Worm (Caenorhabditis elegans) whole organism, late embryonic: ENCODE measurements around the gene gcsh-1.

ENCODE experiments used
- F13H6.1 ChIP-seq: sonication (generic microtip); optimal IDR thresholded peaks from 2 replicates; lab custom pipeline; 2016; ENCODE audit warnings: missing genetic modification characterization, missing compliant biosample characterization
- T23F11.4 ChIP-seq: fragments of 200-800 bp; sonication (Bioruptor generic); optimal IDR thresholded peaks from 2 replicates; lab custom pipeline; 2018; ENCODE audit warnings: mild to moderate bottlenecking, missing genetic modification characterization, missing compliant biosample characterization
- ahr-1 ChIP-seq: sonication (generic microtip); optimal IDR thresholded peaks from 2 replicates; lab custom pipeline; 2016; ENCODE audit warnings: missing genetic modification characterization, missing compliant biosample characterization
- ceh-14 ChIP-seq: sonication (generic microtip); optimal IDR thresholded peaks from 2 replicates; lab custom pipeline; 2016; ENCODE audit warnings: missing genotype, missing genetic modification characterization, missing compliant biosample characterization
- ceh-18 ChIP-seq: sonication (generic microtip); optimal IDR thresholded peaks from 2 replicates; lab custom pipeline; 2016; ENCODE audit warnings: missing genetic modification characterization, missing compliant biosample characterization
- ceh-19 ChIP-seq: fragments of 200-800 bp; sonication (Bioruptor generic); optimal IDR thresholded peaks from 2 replicates; lab custom pipeline; 2018; ENCODE audit warnings: mild to moderate bottlenecking, missing genetic modification characterization, missing compliant biosample characterization
- ceh-22 ChIP-seq: sonication (generic microtip); optimal IDR thresholded peaks from 2 replicates; lab custom pipeline; 2017; ENCODE audit warnings: missing biosample characterization, missing genetic modification characterization
- ceh-24 ChIP-seq: sonication (generic microtip); optimal IDR thresholded peaks from 2 replicates; lab custom pipeline; 2016; ENCODE audit warnings: mild to moderate bottlenecking, missing genetic modification characterization, missing compliant biosample characterization
- ceh-31 ChIP-seq: sonication (generic microtip); optimal IDR thresholded peaks from 2 replicates; lab custom pipeline; 2016; ENCODE audit warnings: missing genetic modification characterization, missing compliant biosample characterization
- ceh-34 ChIP-seq: sonication (generic microtip); optimal IDR thresholded peaks from 2 replicates; lab custom pipeline; 2016; ENCODE audit warnings: mild to moderate bottlenecking, missing genetic modification characterization, missing compliant biosample characterization
- ceh-48 ChIP-seq: sonication (generic microtip); optimal IDR thresholded peaks from 2 replicates; lab custom pipeline; 2016; ENCODE audit warnings: missing genetic modification characterization, inconsistent platforms, missing compliant biosample characterization
- ceh-6 ChIP-seq: fragments of 200-800 bp; sonication (Bioruptor generic); optimal IDR thresholded peaks from 2 replicates; lab custom pipeline; 2018; ENCODE audit warnings: mild to moderate bottlenecking, missing genetic modification characterization, missing compliant biosample characterization
- elt-2 ChIP-seq: sonication (generic microtip); optimal IDR thresholded peaks from 2 replicates; lab custom pipeline; 2016; ENCODE audit warnings: missing genetic modification reagents, missing genetic modification characterization, missing compliant biosample characterization
- ets-4 ChIP-seq: sonication (generic microtip); optimal IDR thresholded peaks from 2 replicates; lab custom pipeline; 2016; ENCODE audit warnings: missing genetic modification characterization, missing compliant biosample characterization
- fkh-10 ChIP-seq: fragments of 150-350 bp; optimal IDR thresholded peaks from 2 replicates; lab custom pipeline; 2014; ENCODE audit warnings: missing biosample characterization, missing genetic modification reagents, missing genetic modification characterization
- hlh-13 ChIP-seq: fragments of 200-800 bp; sonication (Bioruptor generic); optimal IDR thresholded peaks from 2 replicates; lab custom pipeline; 2018; ENCODE audit warnings: mild to moderate bottlenecking, missing genetic modification characterization, missing compliant biosample characterization
- hlh-6 ChIP-seq: sonication (generic microtip); optimal IDR thresholded peaks from 2 replicates; lab custom pipeline; 2016; ENCODE audit warnings: missing genotype, missing genetic modification characterization, missing compliant biosample characterization
- lim-6 ChIP-seq: sonication (generic microtip); optimal IDR thresholded peaks from 2 replicates; lab custom pipeline; 2016; ENCODE audit warnings: missing genetic modification characterization, missing compliant biosample characterization
- madf-2 ChIP-seq: sonication (generic microtip); optimal IDR thresholded peaks from 2 replicates; lab custom pipeline; 2017; ENCODE audit warnings: missing genetic modification characterization, missing compliant biosample characterization
- nfya-1 ChIP-seq: sonication (generic microtip); optimal IDR thresholded peaks from 2 replicates; lab custom pipeline; 2017; ENCODE audit warnings: missing genetic modification characterization, mild to moderate bottlenecking, missing compliant biosample characterization, antibody characterized with exemption, moderate library complexity
- nhr-11 ChIP-seq: fragments of 150-350 bp; optimal IDR thresholded peaks from 2 replicates; lab custom pipeline; 2014; ENCODE audit warnings: missing biosample characterization, missing genetic modification characterization
- nhr-232 ChIP-seq: sonication (generic microtip); optimal IDR thresholded peaks from 2 replicates; lab custom pipeline; 2016; ENCODE audit warnings: missing genetic modification characterization, missing compliant biosample characterization
- pag-3 ChIP-seq: sonication (generic microtip); optimal IDR thresholded peaks from 2 replicates; lab custom pipeline; 2016; ENCODE audit warnings: missing compliant biosample characterization, missing genetic modification characterization, borderline replicate concordance
- pat-9 ChIP-seq: fragments of 200-800 bp; sonication (Bioruptor generic); optimal IDR thresholded peaks from 2 replicates; lab custom pipeline; 2018; ENCODE audit warnings: mild to moderate bottlenecking, missing genetic modification characterization, moderate library complexity, missing compliant biosample characterization
- pax-1 ChIP-seq: fragments of 150-350 bp; optimal IDR thresholded peaks from 2 replicates; lab custom pipeline; 2014; ENCODE audit warnings: missing biosample characterization, missing genetic modification characterization
- pha-4 ChIP-seq: fragments of 150-350 bp; optimal IDR thresholded peaks from 2 replicates; lab custom pipeline; 2018; ENCODE audit warnings: missing biosample characterization, missing genetic modification reagents, missing genetic modification characterization
- pqm-1 ChIP-seq: sonication (generic microtip); optimal IDR thresholded peaks from 2 replicates; lab custom pipeline; 2016; ENCODE audit warnings: missing genetic modification characterization, missing compliant biosample characterization
- pros-1 ChIP-seq: fragments of 150-350 bp; optimal IDR thresholded peaks from 2 replicates; lab custom pipeline; 2014; ENCODE audit warnings: missing biosample characterization, missing genetic modification reagents, missing genetic modification characterization
- ref-2 ChIP-seq: sonication (generic microtip); optimal IDR thresholded peaks from 2 replicates; lab custom pipeline; 2016; ENCODE audit warnings: missing genetic modification characterization, missing compliant biosample characterization
- rnt-1 ChIP-seq: sonication (generic microtip); optimal IDR thresholded peaks from 2 replicates; lab custom pipeline; 2016; ENCODE audit warnings: missing genetic modification characterization, missing compliant biosample characterization
- sdc-2 ChIP-seq: sonication (generic microtip); optimal IDR thresholded peaks from 2 replicates; lab custom pipeline; 2016; ENCODE audit warnings: missing genotype, missing genetic modification characterization, missing compliant biosample characterization
- sox-4 ChIP-seq: sonication (generic microtip); optimal IDR thresholded peaks from 2 replicates; lab custom pipeline; 2017; ENCODE audit warnings: mild to moderate bottlenecking, missing genetic modification characterization, inconsistent platforms, missing compliant biosample characterization
- syd-9 ChIP-seq: sonication (generic microtip); optimal IDR thresholded peaks from 2 replicates; lab custom pipeline; 2016; ENCODE audit warnings: mild to moderate bottlenecking, missing genetic modification characterization, moderate library complexity, missing compliant biosample characterization
- tbx-2 ChIP-seq: sonication (generic microtip); optimal IDR thresholded peaks from 2 replicates; lab custom pipeline; 2016; ENCODE audit warnings: missing genetic modification characterization, missing compliant biosample characterization
- unc-3 ChIP-seq, 2 experiments: fragments of 200-800 bp in 1 of 2; sonication (Bioruptor generic) in 1 of 2; sonication (generic microtip) in 1 of 2; conservative IDR thresholded peaks in 1 of 2; optimal IDR thresholded peaks in 1 of 2; 2 replicates each; pipeline versions ENCODE4 v1.3.6 to Lab custom; 2016 to 2022; ENCODE audit warnings: missing compliant biosample characterization in 2 of 2, missing genetic modification characterization in 2 of 2, missing genetic modification reagents in 1 of 2
- unc-42 ChIP-seq: sonication (generic microtip); optimal IDR thresholded peaks from 2 replicates; lab custom pipeline; 2016; ENCODE audit warnings: missing genotype, missing genetic modification characterization, missing compliant biosample characterization
- unc-55 ChIP-seq: sonication (generic microtip); optimal IDR thresholded peaks from 2 replicates; lab custom pipeline; 2017; ENCODE audit warnings: missing biosample characterization, missing genetic modification reagents, missing genetic modification characterization
- unc-86 ChIP-seq: sonication (generic microtip); optimal IDR thresholded peaks from 2 replicates; lab custom pipeline; 2016; ENCODE audit warnings: missing genetic modification characterization, missing compliant biosample characterization
- zip-5 ChIP-seq: sonication (generic microtip); optimal IDR thresholded peaks from 2 replicates; lab custom pipeline; 2016; ENCODE audit warnings: missing genetic modification characterization, missing compliant biosample characterization

gcsh-1 gene

DNA sequence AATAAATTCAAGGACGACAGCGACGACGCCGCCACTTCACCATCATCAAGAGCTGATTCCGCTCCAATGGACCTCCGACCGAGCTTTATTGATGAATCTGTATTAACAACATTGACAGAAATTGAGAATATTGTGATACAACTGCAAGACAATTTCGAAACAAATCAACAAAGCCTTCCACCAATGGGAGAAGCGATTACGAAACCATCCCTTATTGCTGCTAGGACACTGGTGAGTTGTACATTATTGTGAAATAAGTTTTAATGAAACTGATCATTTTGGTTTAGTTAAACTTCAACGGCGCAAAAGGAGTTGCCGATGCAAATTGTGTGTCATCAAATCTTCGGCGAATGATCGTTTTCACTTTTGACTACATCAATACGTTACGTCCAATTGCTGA is 44.2 kb upstream of the gcsh-1 start:
- peak; percentile 4 for TF ChIP-seq nfya-1 (tag; lab: Kevin White, UChicago)
- TF ChIP-seq nhr-232 (tag; lab: Kevin White, UChicago), result no peak

DNA sequence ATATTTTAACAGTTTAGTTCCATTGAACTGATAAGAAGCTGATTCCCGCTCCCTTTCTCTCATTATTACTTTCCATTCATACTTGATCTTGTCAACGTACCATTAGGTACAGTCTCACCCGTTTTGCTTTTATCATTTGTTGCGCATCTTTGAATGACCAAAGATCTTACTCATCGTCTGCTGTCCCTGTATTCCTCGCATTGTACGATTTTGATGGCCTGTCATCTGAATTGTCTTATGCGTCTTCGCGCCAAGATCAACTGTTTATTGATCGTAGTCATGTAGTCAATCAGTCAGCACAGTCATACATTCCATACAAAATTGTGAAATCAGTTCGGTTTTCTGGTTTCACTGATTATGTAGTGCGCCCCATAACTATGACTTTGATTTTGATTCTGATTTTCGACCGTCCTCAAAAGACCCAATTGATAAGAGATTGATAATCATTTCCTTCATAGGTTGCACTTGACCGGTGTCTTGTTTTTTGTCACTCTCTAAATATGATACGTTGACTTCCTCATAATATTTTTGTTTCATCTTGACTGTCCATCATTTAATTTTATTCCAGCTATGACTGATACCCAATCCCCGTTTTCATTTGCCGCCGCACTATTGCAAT is 43.2 kb upstream of the gcsh-1 start, which contains the start of gene nhr-3:
nhr-3 (plus strand) TSS at position 569 of the 619 bp plus-strand sequence.
- TF ChIP-seq hlh-13 (no peak), pax-1 (no peak)

DNA sequence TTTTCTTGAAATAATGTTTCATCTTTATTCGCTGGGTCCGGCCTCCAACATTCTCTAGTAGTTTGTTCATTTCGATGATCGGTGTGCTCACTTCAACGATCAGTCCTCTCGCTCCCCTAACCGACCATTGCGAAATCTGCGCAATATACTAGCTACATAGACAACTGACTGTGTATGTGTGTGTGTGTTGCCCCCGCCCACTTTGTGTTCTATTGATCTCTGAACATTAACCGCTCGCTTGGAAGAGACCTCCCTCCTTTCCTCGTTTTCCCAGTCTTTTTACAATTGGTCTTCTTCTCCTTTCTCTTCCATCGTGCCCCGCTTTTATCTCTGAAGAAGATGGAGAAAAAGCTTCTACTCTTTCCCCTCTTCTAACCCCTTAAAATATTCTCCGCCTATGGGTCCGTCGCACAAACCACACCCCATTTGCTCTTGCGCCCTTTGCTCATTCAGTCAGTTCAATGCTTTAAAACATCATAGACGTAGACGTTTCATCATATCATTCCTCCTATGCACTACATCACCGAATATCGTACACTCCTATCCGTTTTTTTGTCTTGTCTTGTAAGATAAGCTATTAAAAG is 42.6 kb upstream of the gcsh-1 start:
- TF ChIP-seq zip-5 (no peak), ref-2 (tag; lab: Kevin White, UChicago) (peak; percentile 48), F13H6.1 (tag; lab: Kevin White, UChicago) (peak; percentile 31), ceh-14 (peak; percentile 4), sdc-2 (tag; lab: Kevin White, UChicago) (no peak), ceh-24 (no peak), elt-2 (no peak), pros-1 (tag; lab: Kevin White, UChicago) (no peak), nfya-1 (tag; lab: Kevin White, UChicago) (peak; percentile 45), tbx-2 (tag; lab: Kevin White, UChicago) (peak; percentile 53), ceh-34 (tag; lab: Kevin White, UChicago) (peak; percentile 8), syd-9 (peak; percentile 49), madf-2 (no peak), rnt-1 (tag; lab: Kevin White, UChicago) (no peak), ets-4 (tag; lab: Kevin White, UChicago) (no peak), hlh-6 (tag; lab: Kevin White, UChicago) (peak; percentile 52), lim-6 (tag; lab: Kevin White, UChicago) (no peak), ceh-18 (tag; lab: Kevin White, UChicago) (peak; percentile 82), ceh-31 (tag; lab: Kevin White, UChicago) (peak; percentile 45), ceh-19 (no peak), unc-42 (tag; lab: Kevin White, UChicago) (peak; percentile 42), ceh-48 (tag; lab: Kevin White, UChicago) (peak; percentile 32), unc-55 (GFP tag; lab: Kevin White, UChicago) (peak; percentile 66)

DNA sequence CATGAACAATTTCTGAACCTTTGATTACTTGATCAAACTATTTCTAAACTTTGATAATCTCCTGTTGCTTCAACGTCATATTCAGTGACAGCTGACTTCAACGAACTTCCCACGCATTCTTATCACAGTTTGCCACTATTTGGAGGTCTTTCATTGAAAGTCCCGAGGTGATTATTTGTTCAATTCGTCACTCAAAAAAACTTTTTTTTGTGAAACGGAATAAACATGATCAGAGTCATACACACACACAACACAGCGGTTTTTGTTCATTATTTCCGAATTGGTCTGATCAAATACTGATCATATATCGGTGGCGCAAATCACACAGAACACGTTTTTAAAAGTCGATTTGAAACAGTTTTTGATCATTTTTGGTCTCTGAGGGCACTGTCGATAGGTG is 41.5 kb upstream of the gcsh-1 start:
- TF ChIP-seq sox-4 (tag; lab: Kevin White, UChicago), result no peak
- no peak for TF ChIP-seq pag-3
- no peak for TF ChIP-seq nhr-11 (tag; lab: Kevin White, UChicago)
- no peak for TF ChIP-seq T23F11.4 (GFP tag; lab: Kevin White, UChicago)
- no peak for TF ChIP-seq pha-4 (tag; lab: Kevin White, UChicago)
- no peak for TF ChIP-seq unc-3 (GFP tag; conservative IDR thresholded peaks at IDR 0.05; lab: Robert Waterston, UW)
- no peak for TF ChIP-seq unc-3 (tag; optimal IDR thresholded peaks at IDR 0.05; lab: Kevin White, UChicago)
- TF ChIP-seq ceh-34 (tag; lab: Kevin White, UChicago), result no peak
- no peak for TF ChIP-seq ceh-31 (tag; lab: Kevin White, UChicago)
- no peak for TF ChIP-seq pqm-1 (tag; lab: Kevin White, UChicago)
- TF ChIP-seq ceh-6 (GFP tag; lab: Kevin White, UChicago), result no peak
- no peak for TF ChIP-seq ceh-22
- no peak for TF ChIP-seq unc-42 (tag; lab: Kevin White, UChicago)
- no peak for TF ChIP-seq ahr-1 (tag; lab: Kevin White, UChicago)
- TF ChIP-seq syd-9, result no peak
- no peak for TF ChIP-seq hlh-6 (tag; lab: Kevin White, UChicago)
- TF ChIP-seq fkh-10 (GFP tag; lab: Kevin White, UChicago), result no peak
- TF ChIP-seq unc-86 (tag; lab: Kevin White, UChicago), result no peak
- TF ChIP-seq pat-9 (tag; lab: Kevin White, UChicago), result no peak
